Fruit fly (Drosophila melanogaster) whole organism, adult: ENCODE results near the gene MED27.
A peak's percentile ranks its signal among the peaks of the same experiment; 100 is the strongest.

Experiments used
- CG11617 ChIP-seq: fragments of 200-800 bp; sonication (Bioruptor generic); optimal IDR thresholded peaks from 2 replicates; lab custom pipeline; 2017; ENCODE audit warnings: mild to moderate bottlenecking, missing biosample characterization, missing genetic modification reagents, missing genetic modification characterization
- CG12768 ChIP-seq: fragments of 200-800 bp; sonication (Bioruptor generic); optimal IDR thresholded peaks from 2 replicates; lab custom pipeline; 2017; ENCODE audit warnings: missing biosample characterization, missing genetic modification characterization, mild to moderate bottlenecking, moderate library complexity, missing genetic modification reagents
- CG14711 ChIP-seq: fragments of 200-800 bp; sonication (Bioruptor generic); optimal IDR thresholded peaks from 2 replicates; lab custom pipeline; 2018; ENCODE audit warnings: missing biosample characterization, mild to moderate bottlenecking, missing genetic modification characterization, moderate library complexity
- CG1620 ChIP-seq: fragments of 200-800 bp; sonication (Bioruptor generic); optimal IDR thresholded peaks from 2 replicates; lab custom pipeline; 2016; ENCODE audit warnings: missing biosample characterization, missing genetic modification characterization
- CG33017 ChIP-seq: fragments of 200-800 bp; sonication (Bioruptor generic); optimal IDR thresholded peaks from 2 replicates; lab custom pipeline; 2018; ENCODE audit warnings: missing biosample characterization, mild to moderate bottlenecking, missing genetic modification characterization, moderate library complexity
- CG5204 ChIP-seq: fragments of 200-800 bp; sonication (Bioruptor generic); optimal IDR thresholded peaks from 2 replicates; lab custom pipeline; 2016; ENCODE audit warnings: missing biosample characterization, missing genetic modification characterization
- CG7045 ChIP-seq: fragments of 200-800 bp; sonication (Bioruptor generic); optimal IDR thresholded peaks from 2 replicates; lab custom pipeline; 2017; ENCODE audit warnings: missing biosample characterization, mild to moderate bottlenecking, missing genetic modification characterization
- CG7101 ChIP-seq: fragments of 200-800 bp; sonication (Bioruptor generic); optimal IDR thresholded peaks from 2 replicates; lab custom pipeline; 2018; ENCODE audit warnings: missing biosample characterization, mild to moderate bottlenecking, missing genetic modification characterization, moderate library complexity
- Clk ChIP-seq: fragments of 200-800 bp; sonication (Bioruptor generic); optimal IDR thresholded peaks from 2 replicates; lab custom pipeline; 2017; ENCODE audit warnings: missing biosample characterization, missing genetic modification characterization
- Crg-1 ChIP-seq: fragments of 200-800 bp; sonication (Bioruptor generic); optimal IDR thresholded peaks from 2 replicates; lab custom pipeline; 2016; ENCODE audit warnings: missing biosample characterization, missing genetic modification characterization
- Hr96 ChIP-seq: fragments of 200-800 bp; sonication (Bioruptor generic); optimal IDR thresholded peaks from 2 replicates; lab custom pipeline; 2016; ENCODE audit warnings: missing biosample characterization, missing genetic modification characterization
- Mnt ChIP-seq: fragments of 200-800 bp; sonication (Bioruptor generic); optimal IDR thresholded peaks from 2 replicates; lab custom pipeline; 2016; ENCODE audit warnings: missing biosample characterization, mild to moderate bottlenecking, missing genetic modification characterization
- bab1 ChIP-seq: fragments of 200-800 bp; sonication (Bioruptor generic); optimal IDR thresholded peaks from 3 replicates; lab custom pipeline; 2019; ENCODE audit warnings: missing biosample characterization, mild to moderate bottlenecking, missing genetic modification characterization, moderate library complexity
- cic ChIP-seq: fragments of 200-800 bp; sonication (Bioruptor generic); optimal IDR thresholded peaks from 2 replicates; lab custom pipeline; 2017; ENCODE audit warnings: missing biosample characterization, mild to moderate bottlenecking, missing genetic modification characterization, moderate library complexity
- cnc ChIP-seq, 2 experiments: fragments of >200 bp; optimal IDR thresholded peaks; 2 replicates each; lab custom pipeline; 2017
- kay ChIP-seq: fragments of 200-800 bp; sonication (Bioruptor generic); peaks from one replicate; lab custom pipeline; 2016; ENCODE audit warnings: missing biosample characterization, missing genetic modification characterization, borderline replicate concordance
- ovo ChIP-seq: fragments of 200-800 bp; sonication (Bioruptor generic); optimal IDR thresholded peaks from 2 replicates; lab custom pipeline; 2016; ENCODE audit warnings: missing biosample characterization, missing genetic modification characterization
- pad ChIP-seq: fragments of 200-800 bp; sonication (Bioruptor generic); optimal IDR thresholded peaks from 3 replicates; lab custom pipeline; 2017; ENCODE audit warnings: missing biosample characterization, missing genetic modification characterization, mild to moderate bottlenecking, moderate library complexity, missing genetic modification reagents
- tj ChIP-seq: fragments of 200-800 bp; sonication (Bioruptor generic); optimal IDR thresholded peaks from 3 replicates; lab custom pipeline; 2017; ENCODE audit warnings: missing biosample characterization, mild to moderate bottlenecking, missing genetic modification characterization, moderate library complexity
- toe ChIP-seq: fragments of 200-800 bp; sonication (Bioruptor generic); optimal IDR thresholded peaks from 2 replicates; lab custom pipeline; 2016; ENCODE audit warnings: missing biosample characterization, missing genetic modification characterization

MED27 gene

DNA sequence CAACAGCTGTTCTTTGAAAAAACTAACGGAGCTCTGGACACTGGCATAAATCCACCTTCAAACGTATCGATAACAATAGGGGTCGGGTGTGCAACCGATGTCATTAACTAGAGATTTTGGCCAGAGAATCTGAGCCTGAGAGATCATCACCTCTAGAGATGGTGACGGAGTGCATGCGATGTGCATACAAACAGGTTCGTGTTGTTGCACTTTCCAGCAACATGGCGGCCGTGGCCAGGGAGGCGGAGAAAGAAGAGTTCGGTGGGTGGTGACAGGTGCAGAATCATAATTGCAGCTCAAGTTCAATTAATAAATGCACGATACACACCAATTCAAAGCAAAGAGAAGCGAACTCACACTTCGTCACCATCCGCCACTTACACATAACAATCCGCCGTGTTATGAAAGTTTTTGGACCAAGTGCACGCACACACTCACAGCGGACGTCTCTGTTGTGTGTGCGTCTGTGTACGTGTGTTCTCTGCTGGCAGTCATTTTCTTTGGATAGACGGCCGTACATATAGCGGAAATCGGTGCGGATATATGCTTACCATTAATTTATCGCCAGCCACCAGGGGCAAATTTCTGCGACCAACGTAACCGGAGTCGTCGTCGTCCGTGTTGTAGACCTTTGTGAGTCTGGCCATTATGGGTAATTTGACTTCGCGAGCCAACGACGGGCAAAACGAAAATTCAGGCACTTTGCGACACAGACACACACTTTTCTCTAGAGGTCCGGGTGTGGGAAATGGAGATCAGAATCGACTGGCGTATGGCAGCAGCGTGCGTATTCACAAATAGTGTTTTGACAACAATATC lies 4.3 kb downstream of the MED27 start:
- TF ChIP-seq CG12768 (peak; percentile 32), ovo (GFP tag; lab: Kevin White, UChicago) (peak; percentile 77), cic (peak; percentile 35), bab1 (GFP tag; lab: Kevin White, UChicago) (peak; percentile 22), Clk (GFP tag; lab: Kevin White, UChicago) (no peak), CG7045 (GFP tag; lab: Kevin White, UChicago) (no peak), cnc (optimal IDR thresholded peaks at IDR 0.05; lab: Kevin White, UChicago) (no peak), toe (GFP tag; lab: Kevin White, UChicago) (no peak)

dm6 chr3R:5659829-5660197 lies 4.9 kb downstream of the MED27 start, which contains the start of gene CG2182:
TSS of gene CG2182 (minus strand) at chr3R:5659912.
- no peak for TF ChIP-seq cnc (optimal IDR thresholded peaks at IDR 0.05; lab: Kevin White, UChicago)
- TF ChIP-seq bab1 (GFP tag; lab: Kevin White, UChicago), result no peak
- TF ChIP-seq Crg-1, result peak; percentile 9
- TF ChIP-seq CG7101, result no peak
- no peak for TF ChIP-seq CG7045 (GFP tag; lab: Kevin White, UChicago)
- peak; percentile 38 for TF ChIP-seq toe (GFP tag; lab: Kevin White, UChicago)
- TF ChIP-seq CG1620 (GFP tag; lab: Kevin White, UChicago), result peak; percentile 60

DNA sequence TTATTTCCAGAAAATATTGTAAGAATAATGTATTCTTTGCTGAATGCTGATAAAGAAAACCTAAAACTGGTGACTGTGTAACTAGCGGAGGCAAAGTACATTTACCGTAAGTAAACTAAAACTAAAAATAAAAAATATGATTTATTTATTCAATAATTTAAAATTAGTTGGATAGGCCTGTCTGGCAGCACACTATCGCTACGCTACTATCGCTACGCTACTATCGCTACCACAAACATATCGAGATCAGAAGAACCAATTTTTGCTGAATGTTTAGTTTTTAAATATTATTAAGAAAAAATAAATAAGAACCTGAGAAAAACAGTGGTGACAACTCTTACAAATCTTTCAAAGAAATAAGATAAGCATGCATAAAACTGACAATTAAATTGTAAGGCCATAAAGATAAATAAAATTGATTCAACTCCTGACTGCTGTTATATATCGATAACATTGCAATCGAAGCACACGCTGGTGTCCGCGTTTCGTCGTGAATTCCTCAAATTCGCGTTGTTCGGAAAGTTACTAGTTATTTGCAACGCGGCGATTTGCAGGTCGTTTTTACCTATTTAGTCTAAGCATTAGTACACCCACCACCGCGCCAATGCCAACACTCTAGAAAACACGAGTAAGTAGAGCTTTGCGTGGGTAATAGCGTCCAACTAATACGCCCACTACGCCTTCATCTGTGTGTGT lies 5.4 kb downstream of the MED27 start, which contains the start of gene Wdr33:
Gene Wdr33 (plus strand): TSS at position 438 of the 696 bp plus-strand sequence.
- TF ChIP-seq tj (GFP tag; lab: Kevin White, UChicago) (peak; percentile 88), bab1 (GFP tag; lab: Kevin White, UChicago) (no peak), Hr96 (GFP tag; lab: Kevin White, UChicago) (no peak), toe (GFP tag; lab: Kevin White, UChicago) (no peak), CG1620 (GFP tag; lab: Kevin White, UChicago) (no peak), CG7101 (peak; percentile 37), cnc (optimal IDR thresholded peaks at IDR 0.05; lab: Kevin White, UChicago) (no peak), Clk (GFP tag; lab: Kevin White, UChicago) (no peak), pad (GFP tag; lab: Kevin White, UChicago) (peak; percentile 24), CG12768 (peak; percentile 41), Crg-1 (no peak), Mnt (GFP tag; lab: Kevin White, UChicago) (peak; percentile 52), CG33017 (tag; lab: Kevin White, UChicago) (peak; percentile 39), ovo (GFP tag; lab: Kevin White, UChicago) (peak; percentile 44), CG5204 (GFP tag; lab: Kevin White, UChicago) (peak; percentile 52), cic (no peak), kay (GFP tag; lab: Kevin White, UChicago) (no peak), CG14711 (tag; lab: Kevin White, UChicago) (no peak), CG7045 (GFP tag; lab: Kevin White, UChicago) (peak; percentile 43), CG11617 (peak; percentile 58)

dm6 chr3R:5668928-5669739 lies 14.2 kb downstream of the MED27 start, which contains the start of the genes Xe7 and Atg17:
TSS of gene Xe7 (minus strand) at chr3R:5669334.
TSS of gene Atg17 (plus strand) at chr3R:5669713.
- TF ChIP-seq kay (GFP tag; lab: Kevin White, UChicago) (peak; percentile 51), CG12768 (peak; percentile 95), Mnt (GFP tag; lab: Kevin White, UChicago) (peak; percentile 86), CG11617 (peak; percentile 92), CG1620 (GFP tag; lab: Kevin White, UChicago) (peak; percentile 96), CG33017 (tag; lab: Kevin White, UChicago) (peak; percentile 89), Crg-1 (peak; percentile 94), Hr96 (GFP tag; lab: Kevin White, UChicago) (peak; percentile 94), CG5204 (GFP tag; lab: Kevin White, UChicago) (peak; percentile 97), CG14711 (tag; lab: Kevin White, UChicago) (peak; percentile 90), bab1 (GFP tag; lab: Kevin White, UChicago) (peak; percentile 84), Clk (GFP tag; lab: Kevin White, UChicago) (peak; percentile 88), ovo (GFP tag; lab: Kevin White, UChicago) (peak; percentile 91), CG7045 (GFP tag; lab: Kevin White, UChicago) (peak; percentile 92), cnc (optimal IDR thresholded peaks at IDR 0.05; lab: Kevin White, UChicago) (peak in 1 of 2 experiments; percentile 57), pad (GFP tag; lab: Kevin White, UChicago) (peak; percentile 79), toe (GFP tag; lab: Kevin White, UChicago) (peak; percentile 98), tj (GFP tag; lab: Kevin White, UChicago) (peak; percentile 59), CG7101 (peak; percentile 93), cic (peak; percentile 29)
